Fruit fly (Drosophila melanogaster) whole organism, embryonic: ENCODE results near the gene GlnRS.

Experiments
- CG10321 ChIP-seq: fragments of 200-800 bp; sonication (Bioruptor generic); IDR thresholded peaks from 2 replicates; pipeline ENCODE4 v1.3.6; 2022; ENCODE audit warnings: missing biosample characterization, missing genetic modification characterization
- CG10565 ChIP-seq: fragments of 200-800 bp; sonication (Bioruptor generic); optimal IDR thresholded peaks from 3 replicates; lab custom pipeline; 2016; ENCODE audit warnings: missing biosample characterization, mild to moderate bottlenecking, missing genetic modification characterization
- CG10959 ChIP-seq: fragments of 200-800 bp; sonication (Bioruptor generic); IDR thresholded peaks from 2 replicates; pipeline ENCODE4 v1.3.6; 2022; ENCODE audit warnings: missing biosample characterization, missing genetic modification characterization
- CG10979 ChIP-seq: fragments of 200-800 bp; sonication (Bioruptor generic); optimal IDR thresholded peaks from 2 replicates; lab custom pipeline; 2018; ENCODE audit warnings: missing biosample characterization, mild to moderate bottlenecking, missing genetic modification characterization, moderate library complexity
- CG11085 ChIP-seq: fragments of 200-800 bp; sonication (Bioruptor generic); IDR thresholded peaks from 2 replicates; pipeline ENCODE4 v1.3.6; 2022; ENCODE audit warnings: missing biosample characterization, missing genetic modification characterization
- CG11093 ChIP-seq: fragments of 200-800 bp; sonication (Bioruptor generic); IDR thresholded peaks from 3 replicates; pipeline ENCODE4 v1.3.6; 2022; ENCODE audit warnings: missing biosample characterization, missing genetic modification characterization
- CG11456 ChIP-seq: fragments of 200-800 bp; sonication (Bioruptor generic); IDR thresholded peaks from 3 replicates; pipeline ENCODE4 v1.3.6; 2022; ENCODE audit warnings: missing biosample characterization, missing genetic modification characterization
- CG11504 ChIP-seq: fragments of 200-800 bp; sonication (Bioruptor generic); optimal IDR thresholded peaks from 3 replicates; lab custom pipeline; 2019; ENCODE audit warnings: missing biosample characterization, mild to moderate bottlenecking, missing genetic modification characterization, moderate library complexity
- CG12104 ChIP-seq: fragments of 200-800 bp; sonication (Bioruptor generic); optimal IDR thresholded peaks from 3 replicates; lab custom pipeline; 2016; ENCODE audit warnings: missing biosample characterization, missing genetic modification characterization
- CG12219 ChIP-seq: fragments of 200-800 bp; sonication (Bioruptor generic); optimal IDR thresholded peaks from 3 replicates; lab custom pipeline; 2018; ENCODE audit warnings: missing biosample characterization, mild to moderate bottlenecking, missing genetic modification characterization
- CG12299 ChIP-seq: fragments of 200-800 bp; sonication (Bioruptor generic); optimal IDR thresholded peaks from 2 replicates; lab custom pipeline; 2018; ENCODE audit warnings: missing biosample characterization, mild to moderate bottlenecking, missing genetic modification characterization
- CG12744 ChIP-seq: fragments of 200-800 bp; sonication (Bioruptor generic); optimal IDR thresholded peaks from 2 replicates; lab custom pipeline; 2016; ENCODE audit warnings: missing biosample characterization, missing genetic modification characterization
- CG13424 ChIP-seq: fragments of 200-800 bp; sonication (Bioruptor generic); optimal IDR thresholded peaks from 2 replicates; lab custom pipeline; 2019; ENCODE audit warnings: missing biosample characterization, mild to moderate bottlenecking, missing genetic modification characterization, moderate library complexity
- CG14050 ChIP-seq: fragments of 200-800 bp; sonication (Bioruptor generic); IDR thresholded peaks from 3 replicates; pipeline ENCODE4 v1.3.6; 2022; ENCODE audit warnings: missing biosample characterization, missing genetic modification characterization
- CG15073 ChIP-seq: fragments of 200-800 bp; sonication (Bioruptor generic); optimal IDR thresholded peaks from 2 replicates; lab custom pipeline; 2016; ENCODE audit warnings: missing biosample characterization, missing genetic modification characterization
- CG30403 ChIP-seq: fragments of 200-800 bp; sonication (Bioruptor generic); optimal IDR thresholded peaks from 3 replicates; lab custom pipeline; 2016; ENCODE audit warnings: missing biosample characterization, missing genetic modification characterization
- CG32772 ChIP-seq: fragments of 200-800 bp; sonication (Bioruptor generic); IDR thresholded peaks from 2 replicates; pipeline ENCODE4 v1.3.6; 2022; ENCODE audit warnings: missing biosample characterization, missing genetic modification characterization
- CG3281 ChIP-seq: fragments of 200-800 bp; sonication (Bioruptor generic); optimal IDR thresholded peaks from 3 replicates; lab custom pipeline; 2017; ENCODE audit warnings: missing biosample characterization, mild to moderate bottlenecking, missing genetic modification characterization
- CG34422 ChIP-seq: fragments of 200-800 bp; sonication (Bioruptor generic); IDR thresholded peaks from 3 replicates; pipeline ENCODE4 v1.3.6; 2022; ENCODE audit warnings: missing biosample characterization, missing genetic modification characterization
- CG3995 ChIP-seq: fragments of 200-800 bp; sonication (Bioruptor generic); optimal IDR thresholded peaks from 3 replicates; lab custom pipeline; 2016; ENCODE audit warnings: missing biosample characterization, missing genetic modification characterization
- CG6175 ChIP-seq: fragments of 200-800 bp; sonication (Bioruptor generic); IDR thresholded peaks from 3 replicates; pipeline ENCODE4 v1.3.6; 2022; ENCODE audit warnings: missing biosample characterization, missing genetic modification characterization
- CG9437 ChIP-seq: fragments of 200-800 bp; sonication (Bioruptor generic); optimal IDR thresholded peaks from 2 replicates; lab custom pipeline; 2018; ENCODE audit warnings: missing biosample characterization, mild to moderate bottlenecking, missing genetic modification characterization
- Drgx ChIP-seq: fragments of 200-800 bp; sonication (Bioruptor generic); IDR thresholded peaks from 2 replicates; pipeline ENCODE4 v1.3.6; 2022; ENCODE audit warnings: missing biosample characterization, missing genetic modification characterization
- Fer1 ChIP-seq: fragments of 200-800 bp; sonication (Bioruptor generic); optimal IDR thresholded peaks from 2 replicates; lab custom pipeline; 2017; ENCODE audit warnings: missing biosample characterization, mild to moderate bottlenecking, missing genetic modification characterization
- Fer2 ChIP-seq: fragments of 200-800 bp; sonication (Bioruptor generic); optimal IDR thresholded peaks from 2 replicates; lab custom pipeline; 2018; ENCODE audit warnings: missing biosample characterization, mild to moderate bottlenecking, missing genetic modification characterization, moderate library complexity
- H15 ChIP-seq: fragments of 200-800 bp; sonication (Bioruptor generic); IDR thresholded peaks from 3 replicates; pipeline ENCODE4 v1.3.6; 2022; ENCODE audit warnings: missing biosample characterization, missing genetic modification characterization
- Hr39 ChIP-seq: fragments of >200 bp; optimal IDR thresholded peaks from 2 replicates; lab custom pipeline; 2017
- Oaz ChIP-seq: fragments of 200-800 bp; sonication (Bioruptor generic); IDR thresholded peaks from 2 replicates; pipeline ENCODE4 v1.3.6; 2022; ENCODE audit warnings: missing biosample characterization, missing genetic modification characterization
- Pdp1 ChIP-seq, 2 experiments: fragments of 200-800 bp; sonication (Bioruptor generic); optimal IDR thresholded peaks; 3 replicates each; lab custom pipeline; 2016; ENCODE audit warnings: missing biosample characterization in 2 of 2, missing genetic modification characterization in 2 of 2, mild to moderate bottlenecking in 1 of 2, moderate library complexity in 1 of 2
- Rfx ChIP-seq: fragments of 200-800 bp; sonication (Bioruptor generic); IDR thresholded peaks from 2 replicates; pipeline ENCODE4 v1.3.6; 2022; ENCODE audit warnings: missing biosample characterization, missing genetic modification characterization
- Sin3A ChIP-seq: fragments of >200 bp; optimal IDR thresholded peaks from 2 replicates; lab custom pipeline; 2018
- Ssrp ChIP-seq: fragments of 200-800 bp; sonication (Bioruptor generic); optimal IDR thresholded peaks from 2 replicates; lab custom pipeline; 2018; ENCODE audit warnings: missing biosample characterization, mild to moderate bottlenecking, missing genetic modification characterization, moderate library complexity
- Xbp1 ChIP-seq: fragments of 200-800 bp; sonication (Bioruptor generic); optimal IDR thresholded peaks from 3 replicates; lab custom pipeline; 2016; ENCODE audit warnings: missing biosample characterization, mild to moderate bottlenecking, missing genetic modification characterization
- bsh ChIP-seq, 2 experiments: fragments of 200-800 bp; sonication (Bioruptor generic); optimal IDR thresholded peaks; 2 replicates each; lab custom pipeline; 2017 to 2018; ENCODE audit warnings: mild to moderate bottlenecking in 2 of 2, missing biosample characterization in 2 of 2, missing genetic modification characterization in 2 of 2, moderate library complexity in 1 of 2
- cwo ChIP-seq: fragments of 200-800 bp; sonication (Bioruptor generic); optimal IDR thresholded peaks from 3 replicates; lab custom pipeline; 2017; ENCODE audit warnings: missing biosample characterization, missing genetic modification characterization, mild to moderate bottlenecking, moderate library complexity, missing genetic modification reagents
- da ChIP-seq: fragments of 200-800 bp; sonication (Bioruptor generic); optimal IDR thresholded peaks from 2 replicates; lab custom pipeline; 2016; ENCODE audit warnings: missing biosample characterization, missing genetic modification characterization
- dati ChIP-seq: fragments of 200-800 bp; sonication (Bioruptor generic); IDR thresholded peaks from 2 replicates; pipeline ENCODE4 v1.3.6; 2022; ENCODE audit warnings: missing biosample characterization, missing genetic modification characterization
- dmrt99B ChIP-seq: fragments of 200-800 bp; sonication (Bioruptor generic); optimal IDR thresholded peaks from 2 replicates; lab custom pipeline; 2018; ENCODE audit warnings: missing biosample characterization, mild to moderate bottlenecking, missing genetic modification characterization, moderate library complexity
- dpn ChIP-seq, 2 experiments: fragments of 200-800 bp; sonication (Bioruptor generic); optimal IDR thresholded peaks; 3 replicates each; lab custom pipeline; 2016; ENCODE audit warnings: missing biosample characterization in 2 of 2, missing genetic modification characterization in 2 of 2
- dysf ChIP-seq: fragments of 200-800 bp; sonication (Bioruptor generic); IDR thresholded peaks from 3 replicates; pipeline ENCODE4 v1.3.6; 2022; ENCODE audit warnings: missing biosample characterization, missing genetic modification characterization
- hbn ChIP-seq: fragments of 200-800 bp; sonication (Bioruptor generic); IDR thresholded peaks from 2 replicates; pipeline ENCODE4 v1.3.6; 2022; ENCODE audit warnings: missing biosample characterization, missing genetic modification characterization; ENCODE audit not compliant: partially characterized antibody
- jing ChIP-seq: fragments of 200-800 bp; sonication (Bioruptor generic); optimal IDR thresholded peaks from 2 replicates; lab custom pipeline; 2018; ENCODE audit warnings: missing biosample characterization, mild to moderate bottlenecking, missing genetic modification characterization
- pita ChIP-seq: fragments of 200-800 bp; sonication (Bioruptor generic); optimal IDR thresholded peaks from 2 replicates; lab custom pipeline; 2017; ENCODE audit warnings: missing biosample characterization, mild to moderate bottlenecking, missing genetic modification characterization
- pros ChIP-seq: fragments of 200-800 bp; sonication (Bioruptor generic); optimal IDR thresholded peaks from 3 replicates; lab custom pipeline; 2019; ENCODE audit warnings: missing biosample characterization, mild to moderate bottlenecking, missing genetic modification characterization, moderate library complexity
- repo ChIP-seq: fragments of 200-800 bp; sonication (Bioruptor generic); optimal IDR thresholded peaks from 2 replicates; lab custom pipeline; 2016; ENCODE audit warnings: missing biosample characterization, missing genetic modification characterization
- rib ChIP-seq: fragments of 200-800 bp; sonication (Bioruptor generic); IDR thresholded peaks from 2 replicates; pipeline ENCODE4 v1.3.6; 2022; ENCODE audit warnings: missing biosample characterization, missing genetic modification characterization
- schlank ChIP-seq: fragments of 200-800 bp; sonication (Bioruptor generic); optimal IDR thresholded peaks from 2 replicates; lab custom pipeline; 2018; ENCODE audit warnings: missing biosample characterization, mild to moderate bottlenecking, missing genetic modification characterization
- sna ChIP-seq: fragments of 200-800 bp; sonication (Bioruptor generic); IDR thresholded peaks from 2 replicates; pipeline ENCODE4 v1.3.6; 2022; ENCODE audit warnings: missing biosample characterization, missing genetic modification characterization; ENCODE audit not compliant: partially characterized antibody
- sug ChIP-seq: fragments of 200-800 bp; optimal IDR thresholded peaks from 2 replicates; lab custom pipeline; 2019; ENCODE audit warnings: missing biosample characterization, mild to moderate bottlenecking, missing genetic modification characterization, moderate library complexity
- ttk ChIP-seq: fragments of 200-800 bp; sonication (Bioruptor generic); IDR thresholded peaks from 2 replicates; pipeline ENCODE4 v2.1.2; 2022; ENCODE audit warnings: missing biosample characterization, missing genetic modification characterization
- tup ChIP-seq: fragments of 200-800 bp; sonication (Bioruptor generic); optimal IDR thresholded peaks from 2 replicates; lab custom pipeline; 2016; ENCODE audit warnings: missing biosample characterization, mild to moderate bottlenecking, missing genetic modification characterization, moderate library complexity

GlnRS gene

DNA sequence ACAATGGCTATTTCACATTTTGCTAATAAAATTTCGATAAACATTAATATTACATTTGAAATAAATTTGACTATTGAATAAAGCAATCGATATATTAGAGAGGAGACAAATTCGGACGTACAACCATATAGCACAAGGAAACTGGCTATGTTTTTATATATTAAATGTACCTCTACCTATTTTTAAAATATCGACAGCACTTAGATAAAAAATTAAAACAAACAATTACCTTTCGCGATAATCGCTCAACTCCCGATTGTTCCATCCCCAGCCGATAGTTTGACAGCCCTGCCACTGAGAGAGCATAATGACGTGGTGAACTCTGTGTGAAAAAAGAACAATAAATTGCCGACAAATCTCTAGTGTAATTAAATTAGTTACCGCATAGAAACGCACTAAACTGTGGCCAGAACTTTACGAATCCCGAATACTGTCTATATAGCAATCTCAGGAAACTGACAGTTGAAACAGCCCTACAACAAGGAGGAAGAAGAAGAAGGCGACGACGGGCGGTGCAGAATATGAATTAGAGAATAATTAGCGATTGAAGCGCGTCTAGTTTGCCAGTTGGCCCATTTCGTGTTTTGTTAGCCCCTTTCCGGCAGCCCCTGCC lies 6.8 kb downstream of the GlnRS start, which contains the start of gene CG11857:
Gene CG11857, plus strand, starts transcription at position 271 of the 613 bp plus-strand sequence.
- TF ChIP-seq CG12744 (GFP tag; lab: Kevin White, UChicago) (peak; percentile 95), Drgx (GFP tag; lab: Robert Waterston, UW) (peak; percentile 96), sna (GFP tag; lab: Robert Waterston, UW) (peak; percentile 100), hbn (peak; percentile 100), CG32772 (GFP tag; lab: Robert Waterston, UW) (peak; percentile 99), tup (peak; percentile 94), CG3281 (GFP tag; lab: Kevin White, UChicago) (peak; percentile 96), dmrt99B (tag; lab: Kevin White, UChicago) (peak; percentile 96), CG12299 (tag; lab: Kevin White, UChicago) (peak; percentile 95), ttk (GFP tag; lab: Robert Waterston, UW) (peak; percentile 99), Xbp1 (GFP tag; lab: Kevin White, UChicago) (peak; percentile 100), CG9437 (GFP tag; lab: Kevin White, UChicago) (peak; percentile 88), pita (GFP tag; lab: Kevin White, UChicago) (no peak), sug (tag; lab: Kevin White, UChicago) (peak; percentile 97), pros (GFP tag; lab: Kevin White, UChicago) (peak; percentile 8), Rfx (GFP tag; lab: Robert Waterston, UW) (peak; percentile 99), Oaz (GFP tag; lab: Robert Waterston, UW) (peak; percentile 98), Hr39 (lab: Kevin White, UChicago) (no peak), CG11085 (peak; percentile 99), cwo (GFP tag; lab: Kevin White, UChicago) (peak; percentile 90), dati (GFP tag; lab: Robert Waterston, UW) (peak; percentile 95), CG6175 (GFP tag; lab: Robert Waterston, UW) (peak; percentile 98), CG14050 (GFP tag; lab: Robert Waterston, UW) (peak; percentile 98), CG10565 (GFP tag; lab: Kevin White, UChicago) (peak; percentile 91), CG30403 (GFP tag; lab: Kevin White, UChicago) (peak; percentile 99), CG10321 (GFP tag; lab: Robert Waterston, UW) (peak; percentile 83), repo (GFP tag; lab: Kevin White, UChicago) (peak; percentile 95), CG12104 (peak; percentile 97), rib (peak; percentile 99), CG10979 (tag; lab: Kevin White, UChicago) (peak; percentile 95), CG13424 (peak; percentile 98), Pdp1 (GFP tag; optimal IDR thresholded peaks at IDR 0.05; lab: Kevin White, UChicago) (peak; percentile 98), CG15073 (peak; percentile 80), Ssrp (tag; lab: Kevin White, UChicago) (peak; percentile 99), CG11093 (GFP tag; lab: Robert Waterston, UW) (peak; percentile 99), jing (GFP tag; lab: Kevin White, UChicago) (peak; percentile 94), CG34422 (peak; percentile 100), dpn (GFP tag; optimal IDR thresholded peaks at IDR 0.05; lab: Kevin White, UChicago) (peak; percentile 98 to 99), CG3995 (GFP tag; lab: Kevin White, UChicago) (peak; percentile 82), Fer1 (peak; percentile 94), dysf (GFP tag; lab: Robert Waterston, UW) (peak; percentile 99), da (GFP tag; lab: Kevin White, UChicago) (peak; percentile 95), CG10959 (GFP tag; lab: Robert Waterston, UW) (peak; percentile 99), CG12219 (peak; percentile 92), bsh (GFP tag; optimal IDR thresholded peaks at IDR 0.05; lab: Kevin White, UChicago) (peak; percentile 69 to 98), H15 (peak; percentile 99), schlank (peak; percentile 96), Fer2 (tag; lab: Kevin White, UChicago) (peak; percentile 97), CG11456 (peak; percentile 99), CG11504 (peak; percentile 95), Sin3A (lab: Kevin White, UChicago) (peak; percentile 47)
